Worm (Caenorhabditis elegans) whole organism, L1 larva: Measurements from ENCODE around the gene F59B10.5.

ENCODE experiments used
- C34B4.2 ChIP-seq: sonication (generic microtip); optimal IDR thresholded peaks from 2 replicates; lab custom pipeline; 2017; ENCODE audit warnings: mild to moderate bottlenecking, missing genetic modification characterization, missing compliant biosample characterization
- alr-1 ChIP-seq: fragments of 200-800 bp; sonication (Bioruptor generic); optimal IDR thresholded peaks from 2 replicates; lab custom pipeline; 2018; ENCODE audit warnings: borderline replicate concordance, mild to moderate bottlenecking, missing genetic modification characterization, missing compliant biosample characterization
- aly-2 ChIP-seq: fragments of 150-350 bp; optimal IDR thresholded peaks from 2 replicates; lab custom pipeline; 2014; ENCODE audit warnings: missing biosample characterization, missing genetic modification characterization
- ama-1 ChIP-seq: fragments of 150-350 bp; optimal IDR thresholded peaks from 2 replicates; lab custom pipeline; 2014
- ceh-8 ChIP-seq: fragments of 200-800 bp; sonication (Bioruptor generic); optimal IDR thresholded peaks from 2 replicates; lab custom pipeline; 2018; ENCODE audit warnings: mild to moderate bottlenecking, missing genetic modification characterization, moderate library complexity, missing compliant biosample characterization
- ceh-82 ChIP-seq, 3 experiments: fragments of 150-350 bp in 1 of 3; sonication (generic microtip) in 2 of 3; optimal IDR thresholded peaks; 2 replicates each; lab custom pipeline; 2014 to 2017; ENCODE audit warnings: missing biosample characterization in 3 of 3, missing genetic modification characterization in 3 of 3
- ceh-90 ChIP-seq: sonication (generic microtip); optimal IDR thresholded peaks from 2 replicates; lab custom pipeline; 2016; ENCODE audit warnings: missing genetic modification characterization, missing compliant biosample characterization
- ces-1 ChIP-seq: fragments of 150-350 bp; optimal IDR thresholded peaks from 2 replicates; lab custom pipeline; 2014; ENCODE audit warnings: missing biosample characterization, missing genetic modification reagents, missing genetic modification characterization
- efl-1 ChIP-seq, 4 experiments: fragments of 150-350 bp; optimal IDR thresholded peaks in 3 of 4; peaks in 1 of 4; 1 replicate in 1 of 4; 2 replicates in 3 of 4; lab custom pipeline; 2014; ENCODE audit warnings: missing biosample characterization in 2 of 4, missing genetic modification characterization in 2 of 4, missing genetic modification reagents in 2 of 4
- egl-13 ChIP-seq: sonication (generic microtip); optimal IDR thresholded peaks from 2 replicates; lab custom pipeline; 2016; ENCODE audit warnings: missing genotype, missing genetic modification reagents, missing genetic modification characterization, missing compliant biosample characterization
- elt-2 ChIP-seq: sonication (generic microtip); optimal IDR thresholded peaks from 2 replicates; lab custom pipeline; 2016; ENCODE audit warnings: missing genetic modification characterization, mild to moderate bottlenecking, inconsistent platforms, missing compliant biosample characterization, missing genetic modification reagents
- elt-3 ChIP-seq, 6 experiments: fragments of 150-350 bp in 1 of 6; sonication (generic microtip); optimal IDR thresholded peaks; 2 replicates each; lab custom pipeline; 2017 to 2018; ENCODE audit warnings: missing biosample characterization in 6 of 6, missing genetic modification characterization in 6 of 6, inconsistent platforms in 1 of 6
- ets-5 ChIP-seq: fragments of 200-800 bp; sonication (Bioruptor generic); IDR thresholded peaks from 2 replicates; pipeline ENCODE4 v1.3.6; 2022; ENCODE audit warnings: missing genetic modification characterization, missing compliant biosample characterization
- fkh-10 ChIP-seq: sonication (generic microtip); optimal IDR thresholded peaks from 2 replicates; lab custom pipeline; 2017; ENCODE audit warnings: missing biosample characterization, missing genetic modification reagents, missing genetic modification characterization
- fkh-8 ChIP-seq: sonication (generic microtip); optimal IDR thresholded peaks from 2 replicates; lab custom pipeline; 2016; ENCODE audit warnings: mild to moderate bottlenecking, missing genetic modification characterization, missing compliant biosample characterization
- fos-1 ChIP-seq: fragments of 150-350 bp; optimal IDR thresholded peaks from 2 replicates; lab custom pipeline; 2014; ENCODE audit warnings: missing biosample characterization, missing genetic modification characterization
- grh-1 ChIP-seq: fragments of 200-800 bp; sonication (Bioruptor generic); IDR thresholded peaks from 2 replicates; pipeline ENCODE4 v1.3.6; 2022; ENCODE audit warnings: missing genetic modification reagents, missing genetic modification characterization, missing compliant biosample characterization
- hlh-17 ChIP-seq: fragments of 200-800 bp; sonication (Bioruptor generic); optimal IDR thresholded peaks from 2 replicates; lab custom pipeline; 2018; ENCODE audit warnings: missing genetic modification characterization, mild to moderate bottlenecking, missing compliant biosample characterization, moderate library complexity, borderline replicate concordance
- irx-1 ChIP-seq: sonication (generic microtip); optimal IDR thresholded peaks from 2 replicates; lab custom pipeline; 2016; ENCODE audit warnings: missing genetic modification characterization, missing compliant biosample characterization
- isw-1 ChIP-seq: fragments of 200-800 bp; sonication (Bioruptor generic); IDR thresholded peaks from 2 replicates; pipeline ENCODE4 v1.3.6; 2022; ENCODE audit warnings: missing genetic modification characterization, missing compliant biosample characterization
- jun-1 ChIP-seq: fragments of 150-350 bp; optimal IDR thresholded peaks from 2 replicates; lab custom pipeline; 2014; ENCODE audit warnings: missing biosample characterization, missing genetic modification reagents, missing genetic modification characterization
- lin-14 ChIP-seq: fragments of 200-800 bp; sonication (Bioruptor generic); optimal IDR thresholded peaks from 2 replicates; lab custom pipeline; 2018; ENCODE audit warnings: mild to moderate bottlenecking, missing genetic modification characterization, moderate library complexity, missing compliant biosample characterization
- lin-15B ChIP-seq: fragments of 150-350 bp; sonication (generic microtip); optimal IDR thresholded peaks from 3 replicates; lab custom pipeline; 2014; ENCODE audit warnings: missing biosample characterization, missing genetic modification characterization
- lin-35 ChIP-seq, 2 experiments: fragments of 150-350 bp; optimal IDR thresholded peaks; 2 replicates each; lab custom pipeline; 2014; ENCODE audit warnings: missing biosample characterization in 2 of 2, missing genetic modification characterization in 2 of 2, missing genetic modification reagents in 2 of 2
- lin-39 ChIP-seq: fragments of 150-350 bp; optimal IDR thresholded peaks from 2 replicates; lab custom pipeline; 2014; ENCODE audit warnings: missing biosample characterization, missing genetic modification reagents, missing genetic modification characterization
- lir-3 ChIP-seq: sonication (generic microtip); optimal IDR thresholded peaks from 2 replicates; lab custom pipeline; 2016; ENCODE audit warnings: mild to moderate bottlenecking, missing genetic modification characterization, moderate library complexity, missing compliant biosample characterization; ENCODE audit not compliant: poor library complexity
- lsy-2 ChIP-seq, 2 experiments: fragments of 150-350 bp; optimal IDR thresholded peaks; 2 replicates each; lab custom pipeline; 2014; ENCODE audit warnings: missing biosample characterization in 2 of 2, missing genetic modification characterization in 2 of 2
- mab-9 ChIP-seq: fragments of 200-800 bp; sonication (Bioruptor generic); IDR thresholded peaks from 2 replicates; pipeline ENCODE4 v1.3.6; 2022; ENCODE audit warnings: missing genetic modification reagents, missing genetic modification characterization, missing compliant biosample characterization
- mef-2 ChIP-seq: fragments of 150-350 bp; optimal IDR thresholded peaks from 2 replicates; lab custom pipeline; 2014; ENCODE audit warnings: missing biosample characterization, missing genetic modification characterization
- mep-1 ChIP-seq: fragments of 150-350 bp; optimal IDR thresholded peaks from 2 replicates; lab custom pipeline; 2014; ENCODE audit warnings: missing biosample characterization, missing genetic modification characterization
- nhr-11 ChIP-seq: fragments of 150-350 bp; optimal IDR thresholded peaks from 2 replicates; lab custom pipeline; 2014; ENCODE audit warnings: missing biosample characterization, missing genetic modification characterization
- nhr-12 ChIP-seq: sonication (generic microtip); optimal IDR thresholded peaks from 2 replicates; lab custom pipeline; 2017; ENCODE audit warnings: missing biosample characterization, missing genetic modification characterization
- nhr-19 ChIP-seq: fragments of 200-800 bp; sonication (Bioruptor generic); conservative IDR thresholded peaks from 2 replicates; pipeline ENCODE4 v1.3.6; 2022; ENCODE audit warnings: missing genetic modification characterization, missing compliant biosample characterization
- nhr-237 ChIP-seq: fragments of 150-350 bp; optimal IDR thresholded peaks from 2 replicates; lab custom pipeline; 2014; ENCODE audit warnings: missing biosample characterization, missing genetic modification characterization
- nhr-71 ChIP-seq: sonication (generic microtip); optimal IDR thresholded peaks from 2 replicates; lab custom pipeline; 2016; ENCODE audit warnings: mild to moderate bottlenecking, missing genetic modification characterization, moderate library complexity, missing compliant biosample characterization
- nhr-84 ChIP-seq: sonication (generic microtip); optimal IDR thresholded peaks from 2 replicates; lab custom pipeline; 2017; ENCODE audit warnings: missing biosample characterization, missing genetic modification characterization
- nhr-90 ChIP-seq: sonication (generic microtip); optimal IDR thresholded peaks from 2 replicates; lab custom pipeline; 2016; ENCODE audit warnings: mild to moderate bottlenecking, missing genetic modification characterization, missing compliant biosample characterization; ENCODE audit not compliant: poor library complexity
- pqm-1 ChIP-seq: sonication (generic microtip); optimal IDR thresholded peaks from 3 replicates; lab custom pipeline; 2017; ENCODE audit warnings: missing biosample characterization, missing genetic modification characterization
- snpc-4 ChIP-seq: fragments of 150-350 bp; optimal IDR thresholded peaks from 2 replicates; lab custom pipeline; 2014; ENCODE audit warnings: missing biosample characterization, missing genetic modification characterization
- snu-23 ChIP-seq: sonication (generic microtip); optimal IDR thresholded peaks from 2 replicates; lab custom pipeline; 2016; ENCODE audit warnings: missing genetic modification characterization, missing compliant biosample characterization
- sptf-1 ChIP-seq: fragments of 150-350 bp; optimal IDR thresholded peaks from 2 replicates; lab custom pipeline; 2014; ENCODE audit warnings: missing biosample characterization, missing genetic modification characterization
- sup-37 ChIP-seq: fragments of 200-800 bp; sonication (Bioruptor generic); optimal IDR thresholded peaks from 2 replicates; lab custom pipeline; 2018; ENCODE audit warnings: mild to moderate bottlenecking, missing genetic modification characterization, missing compliant biosample characterization
- swsn-7 ChIP-seq: sonication (generic microtip); optimal IDR thresholded peaks from 2 replicates; lab custom pipeline; 2016; ENCODE audit warnings: missing genetic modification characterization, missing compliant biosample characterization
- tbx-2 ChIP-seq: sonication (generic microtip); optimal IDR thresholded peaks from 2 replicates; lab custom pipeline; 2016; ENCODE audit warnings: missing genetic modification characterization, missing compliant biosample characterization
- tlp-1 ChIP-seq: fragments of 150-350 bp; optimal IDR thresholded peaks from 2 replicates; lab custom pipeline; 2014; ENCODE audit warnings: missing biosample characterization, missing genetic modification characterization
- unc-130 ChIP-seq: fragments of 150-350 bp; optimal IDR thresholded peaks from 2 replicates; lab custom pipeline; 2017; ENCODE audit warnings: missing biosample characterization, missing genetic modification characterization, inconsistent platforms
- unc-30 ChIP-seq: sonication (generic microtip); optimal IDR thresholded peaks from 2 replicates; lab custom pipeline; 2017; ENCODE audit warnings: missing biosample characterization, missing genetic modification characterization
- unc-62 ChIP-seq: fragments of 150-350 bp; optimal IDR thresholded peaks from 2 replicates; lab custom pipeline; 2014; ENCODE audit warnings: missing biosample characterization, missing genetic modification reagents, missing genetic modification characterization
- unc-98 ChIP-seq: fragments of 200-800 bp; sonication (Bioruptor generic); IDR thresholded peaks from 2 replicates; pipeline ENCODE4 v1.3.6; 2022; ENCODE audit warnings: missing genetic modification characterization, missing compliant biosample characterization
- xbp-1 ChIP-seq: sonication (generic microtip); optimal IDR thresholded peaks from 2 replicates; lab custom pipeline; 2016; ENCODE audit warnings: missing genetic modification characterization, missing compliant biosample characterization
- zag-1 ChIP-seq: fragments of 150-350 bp; optimal IDR thresholded peaks from 2 replicates; lab custom pipeline; 2014; ENCODE audit warnings: missing biosample characterization, missing genetic modification characterization
- ztf-11 ChIP-seq, 2 experiments: sonication (generic microtip); optimal IDR thresholded peaks; 2 replicates each; lab custom pipeline; 2016 to 2017; ENCODE audit warnings: missing genetic modification characterization in 2 of 2, missing biosample characterization in 1 of 2, missing compliant biosample characterization in 1 of 2
- ztf-4 ChIP-seq: fragments of 150-350 bp; optimal IDR thresholded peaks from 2 replicates; lab custom pipeline; 2014; ENCODE audit warnings: missing biosample characterization, missing genetic modification characterization

The F59B10.5 gene

DNA sequence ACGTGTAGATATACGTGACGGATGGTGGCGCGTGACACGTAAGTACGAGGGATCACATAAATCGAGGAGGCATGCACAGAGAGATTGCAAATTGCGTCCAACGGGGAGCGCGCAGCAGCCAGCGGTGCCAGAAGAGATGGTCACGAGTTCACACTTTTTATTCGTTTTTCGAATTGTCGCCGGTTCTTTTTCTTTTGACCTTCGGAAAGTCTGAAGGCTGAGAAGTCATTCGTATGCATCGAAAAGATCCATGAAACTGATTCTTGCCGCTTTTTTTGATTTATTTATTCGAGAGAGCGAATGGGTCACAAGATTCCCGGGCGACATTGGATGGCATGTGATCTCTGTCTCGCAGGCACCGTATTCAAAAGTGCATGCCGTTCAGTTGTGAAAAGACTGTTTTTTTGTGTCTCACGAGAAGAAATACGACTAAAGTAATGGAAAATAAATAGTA, 35.5 kb upstream of the F59B10.5 start (continued):
- peak; percentile 10 for TF ChIP-seq fkh-10 (GFP tag; lab: Kevin White, UChicago)
- peak; percentile 25 for TF ChIP-seq elt-2 (tag; lab: Kevin White, UChicago)
- peak; percentile 44 to 58 for TF ChIP-seq efl-1 (optimal IDR thresholded peaks at IDR 0.05; lab: Kevin White, UChicago)
- TF ChIP-seq efl-1 (GFP tag; optimal IDR thresholded peaks at IDR 0.05 in 1 of 2; lab: Kevin White, UChicago), result peak; percentile 57 to 95
- no peak for TF ChIP-seq unc-98 (GFP tag; lab: Robert Waterston, UW)
- peak; percentile 96 for TF ChIP-seq nhr-71 (tag; lab: Kevin White, UChicago)
- TF ChIP-seq tlp-1 (tag; lab: Kevin White, UChicago), result no peak
- no peak for TF ChIP-seq sptf-1 (tag; lab: Kevin White, UChicago)
- peak; percentile 93 for TF ChIP-seq snu-23 (GFP tag; lab: Kevin White, UChicago)
- no peak for TF ChIP-seq mef-2 (tag; lab: Kevin White, UChicago)
- TF ChIP-seq pqm-1, result no peak
- TF ChIP-seq nhr-237 (tag; lab: Kevin White, UChicago), result no peak
- peak; percentile 58 for TF ChIP-seq ama-1 (lab: Kevin White, UChicago)
- no peak for TF ChIP-seq ets-5 (GFP tag; lab: Robert Waterston, UW)
- no peak for TF ChIP-seq zag-1 (tag; lab: Kevin White, UChicago)
- TF ChIP-seq ceh-90 (tag; lab: Kevin White, UChicago), result no peak
- peak; percentile 61 for TF ChIP-seq nhr-11 (tag; lab: Kevin White, UChicago)
- TF ChIP-seq lir-3 (tag; lab: Kevin White, UChicago), result peak; percentile 78
- peak; percentile 60 for TF ChIP-seq fkh-8 (tag; lab: Kevin White, UChicago)
- TF ChIP-seq unc-30 (tag; lab: Kevin White, UChicago), result no peak
- TF ChIP-seq irx-1, result peak; percentile 78
- peak; percentile 83 for TF ChIP-seq swsn-7
- no peak for TF ChIP-seq fos-1 (tag; lab: Kevin White, UChicago)
- TF ChIP-seq alr-1, result no peak
- no peak for TF ChIP-seq nhr-12 (tag; lab: Kevin White, UChicago)
- TF ChIP-seq mab-9 (GFP tag; lab: Robert Waterston, UW), result peak; percentile 87
- no peak for TF ChIP-seq lin-15B (tag; lab: Kevin White, UChicago)
- peak; percentile 79 for TF ChIP-seq nhr-90 (tag; lab: Kevin White, UChicago)
- TF ChIP-seq lin-39 (tag; lab: Kevin White, UChicago), result peak; percentile 64
- no peak for TF ChIP-seq unc-62
- TF ChIP-seq snpc-4 (tag; lab: Kevin White, UChicago), result peak; percentile 31
- TF ChIP-seq nhr-84 (tag; lab: Kevin White, UChicago), result no peak
- peak; percentile 45 for TF ChIP-seq grh-1 (GFP tag; lab: Robert Waterston, UW)
- no peak for TF ChIP-seq ces-1 (GFP tag; lab: Kevin White, UChicago)
- peak; percentile 87 for TF ChIP-seq xbp-1 (tag; lab: Kevin White, UChicago)
- TF ChIP-seq hlh-17 (GFP tag; lab: Kevin White, UChicago), result no peak
- peak in 1 of 2 experiments; percentile 79 for TF ChIP-seq ztf-11 (tag; optimal IDR thresholded peaks at IDR 0.05; lab: Kevin White, UChicago)
- peak; percentile 66 to 78 for TF ChIP-seq lin-35 (GFP tag; optimal IDR thresholded peaks at IDR 0.05; lab: Kevin White, UChicago)
- TF ChIP-seq lin-14 (GFP tag; lab: Kevin White, UChicago), result peak; percentile 97
- TF ChIP-seq tbx-2 (tag; lab: Kevin White, UChicago), result peak; percentile 86
- peak; percentile 51 for TF ChIP-seq egl-13
- TF ChIP-seq unc-130 (tag; lab: Kevin White, UChicago), result peak; percentile 31
- no peak for TF ChIP-seq aly-2 (tag; lab: Kevin White, UChicago)
- peak; percentile 43 for TF ChIP-seq jun-1 (tag; lab: Kevin White, UChicago)
- peak; percentile 76 for TF ChIP-seq ztf-4 (tag; lab: Kevin White, UChicago)
- peak; percentile 51 for TF ChIP-seq sup-37 (GFP tag; lab: Kevin White, UChicago)
- no peak for TF ChIP-seq C34B4.2 (tag; lab: Kevin White, UChicago)
- TF ChIP-seq ceh-82 (tag; optimal IDR thresholded peaks at IDR 0.05; lab: Kevin White, UChicago), result peak; percentile 12 to 56 (median 37)
- peak; percentile 82 for TF ChIP-seq mep-1 (tag; lab: Kevin White, UChicago)
- TF ChIP-seq ceh-8, result no peak
- TF ChIP-seq nhr-19 (GFP tag; lab: Robert Waterston, UW), result peak; percentile 87
- peak; percentile 58 for TF ChIP-seq isw-1 (GFP tag; lab: Robert Waterston, UW)
- peak in 2 of 6 experiments; percentile 45 to 52 for TF ChIP-seq elt-3 (tag; optimal IDR thresholded peaks at IDR 0.05; lab: Kevin White, UChicago)
- peak; percentile 67 to 68 for TF ChIP-seq lsy-2 (tag; optimal IDR thresholded peaks at IDR 0.05; lab: Kevin White, UChicago)
